Fruit fly (Drosophila melanogaster) whole organism, embryonic: ENCODE results near the gene Tgt.

Source experiments
- Blimp-1 ChIP-seq: fragments of 200-800 bp; sonication (Bioruptor generic); optimal IDR thresholded peaks from 3 replicates; lab custom pipeline; 2018; ENCODE audit warnings: missing biosample characterization, missing genetic modification characterization, mild to moderate bottlenecking, moderate library complexity, missing genetic modification reagents
- BtbVII ChIP-seq: fragments of 200-800 bp; sonication (Bioruptor generic); optimal IDR thresholded peaks from 3 replicates; lab custom pipeline; 2017; ENCODE audit warnings: missing biosample characterization, mild to moderate bottlenecking, missing genetic modification characterization
- CG12769 ChIP-seq: fragments of 200-800 bp; sonication (Bioruptor generic); optimal IDR thresholded peaks from 2 replicates; lab custom pipeline; 2019; ENCODE audit warnings: missing biosample characterization, mild to moderate bottlenecking, missing genetic modification characterization, moderate library complexity
- CG13894 ChIP-seq: fragments of 200-800 bp; sonication (Bioruptor generic); optimal IDR thresholded peaks from 3 replicates; lab custom pipeline; 2018; ENCODE audit warnings: missing biosample characterization, mild to moderate bottlenecking, missing genetic modification characterization, moderate library complexity
- CG1602 ChIP-seq: fragments of 200-800 bp; sonication (Bioruptor generic); optimal IDR thresholded peaks from 3 replicates; lab custom pipeline; 2016; ENCODE audit warnings: missing biosample characterization, missing genetic modification characterization
- CG17361 ChIP-seq: fragments of 200-800 bp; sonication (Bioruptor generic); IDR thresholded peaks from 3 replicates; pipeline ENCODE4 v1.3.6; 2022; ENCODE audit warnings: missing biosample characterization, missing genetic modification characterization
- CG18764 ChIP-seq: fragments of 200-800 bp; sonication (Bioruptor generic); optimal IDR thresholded peaks from 3 replicates; lab custom pipeline; 2016; ENCODE audit warnings: missing biosample characterization, missing genetic modification characterization
- CG31224 ChIP-seq: fragments of 200-800 bp; sonication (Bioruptor generic); IDR thresholded peaks from 2 replicates; pipeline ENCODE4 v1.3.6; 2022; ENCODE audit warnings: missing biosample characterization, missing genetic modification characterization
- CG33557 ChIP-seq: fragments of 200-800 bp; sonication (Bioruptor generic); optimal IDR thresholded peaks from 2 replicates; lab custom pipeline; 2019; ENCODE audit warnings: missing biosample characterization, mild to moderate bottlenecking, missing genetic modification characterization, moderate library complexity
- CG43689 ChIP-seq: fragments of 200-800 bp; sonication (Bioruptor generic); IDR thresholded peaks from 2 replicates; pipeline ENCODE4 v1.3.6; 2022; ENCODE audit warnings: missing biosample characterization, missing genetic modification characterization
- CG4730 ChIP-seq: fragments of 200-800 bp; sonication (Bioruptor generic); IDR thresholded peaks from 2 replicates; pipeline ENCODE4 v1.3.6; 2022; ENCODE audit warnings: missing biosample characterization, missing genetic modification characterization
- CG6272 ChIP-seq: fragments of 200-800 bp; sonication (Bioruptor generic); IDR thresholded peaks from 2 replicates; pipeline ENCODE4 v1.3.6; 2022; ENCODE audit warnings: missing biosample characterization, missing genetic modification characterization
- CG6683 ChIP-seq: fragments of 200-800 bp; sonication (Bioruptor generic); optimal IDR thresholded peaks from 2 replicates; lab custom pipeline; 2017; ENCODE audit warnings: missing biosample characterization, mild to moderate bottlenecking, missing genetic modification characterization, missing genetic modification reagents
- CG7271 ChIP-seq: fragments of 200-800 bp; sonication (Bioruptor generic); optimal IDR thresholded peaks from 2 replicates; lab custom pipeline; 2018; ENCODE audit warnings: missing biosample characterization, mild to moderate bottlenecking, missing genetic modification characterization, moderate library complexity
- CG9215 ChIP-seq: fragments of 200-800 bp; sonication (Bioruptor generic); IDR thresholded peaks from 2 replicates; pipeline ENCODE4 v1.3.6; 2022; ENCODE audit warnings: missing biosample characterization, missing genetic modification characterization
- Camta ChIP-seq: fragments of 200-800 bp; sonication (Bioruptor generic); optimal IDR thresholded peaks from 2 replicates; lab custom pipeline; 2016; ENCODE audit warnings: missing biosample characterization, missing genetic modification characterization
- D19B ChIP-seq: fragments of 200-800 bp; sonication (Bioruptor generic); optimal IDR thresholded peaks from 2 replicates; lab custom pipeline; 2017; ENCODE audit warnings: missing biosample characterization, mild to moderate bottlenecking, missing genetic modification characterization
- Dip2 ChIP-seq: fragments of 200-800 bp; sonication (Bioruptor generic); IDR thresholded peaks from 2 replicates; pipeline ENCODE4 v1.3.6; 2022; ENCODE audit warnings: missing biosample characterization, missing genetic modification characterization
- Dll ChIP-seq: fragments of 200-800 bp; sonication (Bioruptor generic); IDR thresholded peaks from 4 replicates; pipeline ENCODE4 v1.3.6; 2022; ENCODE audit warnings: missing biosample characterization, missing genetic modification characterization; ENCODE audit not compliant: partially characterized antibody
- H15 ChIP-seq: fragments of 200-800 bp; sonication (Bioruptor generic); IDR thresholded peaks from 3 replicates; pipeline ENCODE4 v1.3.6; 2022; ENCODE audit warnings: missing biosample characterization, missing genetic modification characterization
- Max ChIP-seq: fragments of 200-800 bp; sonication (Bioruptor generic); optimal IDR thresholded peaks from 2 replicates; lab custom pipeline; 2016; ENCODE audit warnings: missing biosample characterization, mild to moderate bottlenecking, missing genetic modification characterization
- Mes4 ChIP-seq: fragments of 200-800 bp; sonication (Bioruptor generic); optimal IDR thresholded peaks from 2 replicates; lab custom pipeline; 2016; ENCODE audit warnings: missing biosample characterization, missing genetic modification characterization
- Mrtf ChIP-seq: fragments of 200-800 bp; sonication (Bioruptor generic); IDR thresholded peaks from 3 replicates; pipeline ENCODE4 v1.3.6; 2022; ENCODE audit warnings: missing biosample characterization, missing genetic modification characterization
- Myb ChIP-seq: fragments of 200-800 bp; sonication (Bioruptor generic); optimal IDR thresholded peaks from 2 replicates; lab custom pipeline; 2016; ENCODE audit warnings: missing biosample characterization, missing genetic modification characterization
- NC2β ChIP-seq: fragments of 200-800 bp; sonication (Bioruptor generic); optimal IDR thresholded peaks from 2 replicates; lab custom pipeline; 2016; ENCODE audit warnings: missing biosample characterization, missing genetic modification characterization
- Sry-β ChIP-seq: fragments of 200-800 bp; sonication (Bioruptor generic); optimal IDR thresholded peaks from 2 replicates; lab custom pipeline; 2018; ENCODE audit warnings: missing biosample characterization, mild to moderate bottlenecking, missing genetic modification characterization, moderate library complexity
- Ssrp ChIP-seq: fragments of 200-800 bp; sonication (Bioruptor generic); optimal IDR thresholded peaks from 2 replicates; lab custom pipeline; 2018; ENCODE audit warnings: missing biosample characterization, mild to moderate bottlenecking, missing genetic modification characterization, moderate library complexity
- ap ChIP-seq: fragments of 200-800 bp; sonication (Bioruptor generic); IDR thresholded peaks from 2 replicates; pipeline ENCODE4 v1.3.6; 2022; ENCODE audit warnings: missing biosample characterization, missing genetic modification characterization
- bbx ChIP-seq: fragments of 200-800 bp; sonication (Bioruptor generic); IDR thresholded peaks from 2 replicates; pipeline ENCODE4 v1.3.6; 2022; ENCODE audit warnings: missing biosample characterization, missing genetic modification characterization; ENCODE audit not compliant: partially characterized antibody
- bsh ChIP-seq, 2 experiments: fragments of 200-800 bp; sonication (Bioruptor generic); optimal IDR thresholded peaks; 2 replicates each; lab custom pipeline; 2017 to 2018; ENCODE audit warnings: mild to moderate bottlenecking in 2 of 2, missing biosample characterization in 2 of 2, missing genetic modification characterization in 2 of 2, moderate library complexity in 1 of 2
- caup ChIP-seq: fragments of 200-800 bp; sonication (Bioruptor generic); optimal IDR thresholded peaks from 3 replicates; lab custom pipeline; 2017; ENCODE audit warnings: missing biosample characterization, mild to moderate bottlenecking, missing genetic modification characterization, moderate library complexity; ENCODE audit not compliant: severe bottlenecking
- cg ChIP-seq: fragments of 200-800 bp; sonication (Bioruptor generic); optimal IDR thresholded peaks from 3 replicates; lab custom pipeline; 2019; ENCODE audit warnings: missing biosample characterization, mild to moderate bottlenecking, missing genetic modification characterization, moderate library complexity
- corto ChIP-seq: fragments of 200-800 bp; sonication (Bioruptor generic); optimal IDR thresholded peaks from 2 replicates; lab custom pipeline; 2016; ENCODE audit warnings: missing biosample characterization, mild to moderate bottlenecking, missing genetic modification characterization, moderate library complexity
- crc ChIP-seq: fragments of 200-800 bp; sonication (Bioruptor generic); optimal IDR thresholded peaks from 2 replicates; lab custom pipeline; 2016; ENCODE audit warnings: missing biosample characterization, missing genetic modification characterization
- dpn ChIP-seq, 2 experiments: fragments of 200-800 bp; sonication (Bioruptor generic); optimal IDR thresholded peaks; 3 replicates each; lab custom pipeline; 2016; ENCODE audit warnings: missing biosample characterization in 2 of 2, missing genetic modification characterization in 2 of 2
- exex ChIP-seq: fragments of 200-800 bp; sonication (Bioruptor generic); optimal IDR thresholded peaks from 4 replicates; lab custom pipeline; 2018; ENCODE audit warnings: missing biosample characterization, mild to moderate bottlenecking, missing genetic modification characterization, moderate library complexity
- eyg ChIP-seq: fragments of 200-800 bp; sonication (Bioruptor generic); optimal IDR thresholded peaks from 3 replicates; lab custom pipeline; 2016; ENCODE audit warnings: missing biosample characterization, missing genetic modification characterization
- gcm ChIP-seq: fragments of 200-800 bp; sonication (Bioruptor generic); optimal IDR thresholded peaks from 2 replicates; lab custom pipeline; 2019; ENCODE audit warnings: missing biosample characterization, mild to moderate bottlenecking, missing genetic modification characterization, moderate library complexity
- grau ChIP-seq: fragments of 200-800 bp; optimal IDR thresholded peaks from 3 replicates; lab custom pipeline; 2019; ENCODE audit warnings: missing biosample characterization, mild to moderate bottlenecking, missing genetic modification characterization, moderate library complexity
- ham ChIP-seq: fragments of 200-800 bp; sonication (Bioruptor generic); IDR thresholded peaks from 2 replicates; pipeline ENCODE4 v1.3.6; 2022; ENCODE audit warnings: missing biosample characterization, missing genetic modification characterization
- ken ChIP-seq: fragments of 200-800 bp; sonication (Bioruptor generic); IDR thresholded peaks from 3 replicates; pipeline ENCODE4 v1.3.6; 2022; ENCODE audit warnings: missing biosample characterization, missing genetic modification characterization
- kni ChIP-seq: fragments of 200-800 bp; sonication (Bioruptor generic); optimal IDR thresholded peaks from 3 replicates; lab custom pipeline; 2017; ENCODE audit warnings: mild to moderate bottlenecking, missing biosample characterization, missing genetic modification reagents, missing genetic modification characterization
- luna ChIP-seq: fragments of 200-800 bp; sonication (Bioruptor generic); optimal IDR thresholded peaks from 2 replicates; lab custom pipeline; 2016; ENCODE audit warnings: missing biosample characterization, missing genetic modification characterization
- mld ChIP-seq: fragments of 200-800 bp; sonication (Bioruptor generic); IDR thresholded peaks from 3 replicates; pipeline ENCODE4 v1.3.6; 2022; ENCODE audit warnings: missing biosample characterization, missing genetic modification characterization; ENCODE audit not compliant: partially characterized antibody
- pita ChIP-seq: fragments of 200-800 bp; sonication (Bioruptor generic); optimal IDR thresholded peaks from 2 replicates; lab custom pipeline; 2017; ENCODE audit warnings: missing biosample characterization, mild to moderate bottlenecking, missing genetic modification characterization
- pum ChIP-seq: fragments of 200-800 bp; sonication (Bioruptor generic); optimal IDR thresholded peaks from 2 replicates; lab custom pipeline; 2016; ENCODE audit warnings: missing biosample characterization, missing genetic modification characterization
- row ChIP-seq: fragments of 200-800 bp; sonication (Bioruptor generic); IDR thresholded peaks from 3 replicates; pipeline ENCODE4 v1.3.6; 2022; ENCODE audit warnings: missing biosample characterization, missing genetic modification characterization
- sens-2 ChIP-seq: fragments of 200-800 bp; sonication (Bioruptor generic); IDR thresholded peaks from 2 replicates; pipeline ENCODE4 v1.3.6; 2022; ENCODE audit warnings: missing biosample characterization, missing genetic modification characterization
- sqz ChIP-seq: fragments of 200-800 bp; sonication (Bioruptor generic); optimal IDR thresholded peaks from 3 replicates; lab custom pipeline; 2018; ENCODE audit warnings: missing biosample characterization, mild to moderate bottlenecking, missing genetic modification characterization
- tgo ChIP-seq: fragments of 200-800 bp; sonication (Bioruptor generic); IDR thresholded peaks from 3 replicates; pipeline ENCODE4 v1.3.6; 2022; ENCODE audit warnings: missing biosample characterization, missing genetic modification characterization
- twi ChIP-seq: fragments of 200-800 bp; optimal IDR thresholded peaks from 2 replicates; lab custom pipeline; 2019; ENCODE audit warnings: missing biosample characterization, mild to moderate bottlenecking, missing genetic modification characterization, moderate library complexity

Tgt gene

dm6 chr2L:1150554-1150953 is 33.3 kb upstream of the Tgt start, which contains the start of the genes Tfb4 and Vps29 (continued):
- TF ChIP-seq Mes4 (GFP tag; lab: Kevin White, UChicago) (no peak), CG18764 (GFP tag; lab: Kevin White, UChicago) (no peak), Sry-β (GFP tag; lab: Kevin White, UChicago) (no peak), twi (tag; lab: Kevin White, UChicago) (no peak), corto (no peak), H15 (GFP tag; lab: Robert Waterston, UW) (no peak), Dip2 (no peak), bsh (GFP tag; optimal IDR thresholded peaks at IDR 0.05; lab: Kevin White, UChicago) (peak in 1 of 2 experiments; percentile 28), row (GFP tag; lab: Robert Waterston, UW) (peak; percentile 65), sens-2 (no peak), pum (GFP tag; lab: Kevin White, UChicago) (peak; percentile 42), sqz (GFP tag; lab: Kevin White, UChicago) (no peak), NC2β (GFP tag; lab: Kevin White, UChicago) (peak; percentile 12), Myb (GFP tag; lab: Kevin White, UChicago) (peak; percentile 36), CG12769 (tag; lab: Kevin White, UChicago) (no peak), grau (no peak), CG31224 (GFP tag; lab: Robert Waterston, UW) (peak; percentile 36; the same call in 1 of the 2 replicates), CG1602 (GFP tag; lab: Kevin White, UChicago) (no peak), ap (GFP tag; lab: Robert Waterston, UW) (no peak), cg (GFP tag; lab: Kevin White, UChicago) (no peak), CG6272 (peak; percentile 46; the same call in 1 of the 2 replicates), caup (no peak), Dll (peak; percentile 84), CG17361 (GFP tag; lab: Robert Waterston, UW) (no peak), pita (no peak), Blimp-1 (GFP tag; lab: Kevin White, UChicago) (no peak), luna (GFP tag; lab: Kevin White, UChicago) (no peak), Ssrp (tag; lab: Kevin White, UChicago) (no peak), gcm (peak; percentile 21), CG43689 (no peak), ken (GFP tag; lab: Robert Waterston, UW) (peak; percentile 61; the same call in 2 of the 3 replicates), CG6683 (GFP tag; lab: Kevin White, UChicago) (no peak), BtbVII (GFP tag; lab: Kevin White, UChicago) (no peak), ham (no peak), kni (no peak), bbx (GFP tag; lab: Robert Waterston, UW) (peak; percentile 97), CG13894 (tag; lab: Kevin White, UChicago) (no peak), tgo (0 out of 3 replicates have a peak, but pooled peaks have one; percentile 14), Mrtf (GFP tag; lab: Robert Waterston, UW) (0 out of 3 replicates have a peak, but pooled peaks have one; percentile 21), CG4730 (no peak), CG33557 (GFP tag; lab: Kevin White, UChicago) (no peak), Max (no peak), CG7271 (tag; lab: Kevin White, UChicago) (peak; percentile 42), CG9215 (GFP tag; lab: Robert Waterston, UW) (0 out of 2 replicates have a peak, but pooled peaks have one; percentile 35), exex (no peak), Camta (GFP tag; lab: Kevin White, UChicago) (no peak), dpn (GFP tag; optimal IDR thresholded peaks at IDR 0.05; lab: Kevin White, UChicago) (peak; percentile 28 to 73), D19B (GFP tag; lab: Kevin White, UChicago) (no peak), mld (peak; percentile 96), eyg (GFP tag; lab: Kevin White, UChicago) (no peak), crc (GFP tag; lab: Kevin White, UChicago) (peak; percentile 7)
